Worm (Caenorhabditis elegans) whole organism, L2 larva: ENCODE data around the gene vha-11.

Experiments used
- ceh-82 ChIP-seq: fragments of 150-350 bp; optimal IDR thresholded peaks from 2 replicates; lab custom pipeline; 2014; ENCODE audit warnings: missing biosample characterization, missing genetic modification characterization
- gmeb-1 ChIP-seq: fragments of 150-350 bp; optimal IDR thresholded peaks from 2 replicates; lab custom pipeline; 2014; ENCODE audit warnings: missing biosample characterization, missing genetic modification characterization
- lin-11 ChIP-seq: fragments of 150-350 bp; sonication (generic microtip); optimal IDR thresholded peaks from 2 replicates; lab custom pipeline; 2014; ENCODE audit warnings: missing biosample characterization, missing genetic modification characterization, inconsistent platforms, mixed read lengths
- lin-13 ChIP-seq: fragments of 150-350 bp; optimal IDR thresholded peaks from 2 replicates; lab custom pipeline; 2014; ENCODE audit warnings: missing biosample characterization, missing genetic modification reagents, missing genetic modification characterization
- lin-39 ChIP-seq: fragments of 150-350 bp; optimal IDR thresholded peaks from 2 replicates; lab custom pipeline; 2014; ENCODE audit warnings: missing biosample characterization, missing genetic modification reagents, missing genetic modification characterization
- lsy-2 ChIP-seq, 2 experiments: fragments of 150-350 bp in 1 of 2; sonication (generic microtip) in 1 of 2; optimal IDR thresholded peaks; 2 replicates each; lab custom pipeline; 2014 to 2017; ENCODE audit warnings: missing biosample characterization in 2 of 2, missing genetic modification characterization in 2 of 2
- sem-4 ChIP-seq: fragments of 150-350 bp; optimal IDR thresholded peaks from 2 replicates; lab custom pipeline; 2014; ENCODE audit warnings: missing biosample characterization, missing genetic modification reagents, missing genetic modification characterization
- snpc-4 ChIP-seq: fragments of 150-350 bp; optimal IDR thresholded peaks from 2 replicates; lab custom pipeline; 2014; ENCODE audit warnings: missing biosample characterization, missing genetic modification characterization
- unc-62 ChIP-seq: fragments of 150-350 bp; optimal IDR thresholded peaks from 2 replicates; lab custom pipeline; 2014; ENCODE audit warnings: missing biosample characterization, missing genetic modification reagents, missing genetic modification characterization
- ztf-4 ChIP-seq: fragments of 150-350 bp; optimal IDR thresholded peaks from 2 replicates; lab custom pipeline; 2014; ENCODE audit warnings: missing biosample characterization, missing genetic modification characterization

- no peak for TF ChIP-seq unc-62 (GFP tag; lab: Kevin White, UChicago)
- TF ChIP-seq ztf-4 (tag; lab: Kevin White, UChicago): no peak
- TF ChIP-seq lin-39 (tag; lab: Kevin White, UChicago): no peak
- TF ChIP-seq lin-11 (tag; lab: Kevin White, UChicago): no peak
- TF ChIP-seq ceh-82 (tag; lab: Kevin White, UChicago): no peak
- peak in 1 of 2 experiments; percentile 47 for TF ChIP-seq lsy-2 (tag; optimal IDR thresholded peaks at IDR 0.05; lab: Kevin White, UChicago)
- TF ChIP-seq gmeb-1: peak; percentile 72
- TF ChIP-seq sem-4: no peak
- TF ChIP-seq snpc-4 (tag; lab: Kevin White, UChicago): no peak
- TF ChIP-seq lin-13: peak; percentile 44
Observed at ce11 chrIV:2281353-2281976, 32.9 kb downstream of the vha-11 start.
